Worm (Caenorhabditis elegans): ENCODE data around the gene F58F9.3.

- TF ChIP-seq fos-1 (tag; optimal IDR thresholded peaks at IDR 0.05) (no peak), dve-1 (tag; optimal IDR thresholded peaks at IDR 0.05; ENCODE audit: insufficient read depth) (no peak), ztf-11 (tag; optimal IDR thresholded peaks at IDR 0.05) (no peak), arid-1 (GFP tag; conservative IDR thresholded peaks at IDR 0.05) (no peak)
Observed at ce11 chrIV:6269346-6269745, 36.3 kb downstream of the F58F9.3 start, which contains the start of gene srv-30.

Data from whole organism, L4 larva.